Worm (Caenorhabditis elegans) whole organism, young adult: Measurements from ENCODE around the gene ipla-7.
"Not testable (repeated sequence)": the region's sequence is repeated elsewhere in the genome, so short reads cannot be mapped to it uniquely, and the experiment has no call there.

ENCODE experiments used
- B0261.1 ChIP-seq: sonication (generic microtip); optimal IDR thresholded peaks from 2 replicates; lab custom pipeline; 2016; ENCODE audit warnings: mild to moderate bottlenecking, missing genetic modification characterization, moderate library complexity, missing compliant biosample characterization
- F10E7.11 ChIP-seq: sonication (generic microtip); optimal IDR thresholded peaks from 2 replicates; lab custom pipeline; 2017; ENCODE audit warnings: mild to moderate bottlenecking, missing genetic modification characterization, moderate library complexity, missing compliant biosample characterization
- F22D6.2 ChIP-seq: sonication (generic microtip); optimal IDR thresholded peaks from 2 replicates; lab custom pipeline; 2016; ENCODE audit warnings: mild to moderate bottlenecking, missing genetic modification characterization, missing compliant biosample characterization
- F33H1.4 ChIP-seq: fragments of 200-800 bp; sonication (Bioruptor generic); IDR thresholded peaks from 2 replicates; pipeline ENCODE4 v1.3.6; 2022; ENCODE audit warnings: missing genetic modification reagents, missing genetic modification characterization, missing compliant biosample characterization
- F37B4.10 ChIP-seq: fragments of 200-800 bp; sonication (Bioruptor generic); IDR thresholded peaks from 2 replicates; pipeline ENCODE4 v1.3.6; 2022; ENCODE audit warnings: missing genetic modification characterization, missing compliant biosample characterization
- Y53F4B.3 ChIP-seq: fragments of 200-800 bp; sonication (Bioruptor generic); IDR thresholded peaks from 2 replicates; pipeline ENCODE4 v1.3.6; 2022; ENCODE audit warnings: missing genetic modification reagents, missing genetic modification characterization, missing compliant biosample characterization
- Y53G8AR.9 ChIP-seq: fragments of 200-800 bp; sonication (Bioruptor generic); conservative IDR thresholded peaks from 2 replicates; pipeline ENCODE4 v1.3.6; 2022; ENCODE audit warnings: missing genetic modification reagents, missing genetic modification characterization, missing compliant biosample characterization
- ZK185.1 ChIP-seq: sonication (generic microtip); optimal IDR thresholded peaks from 2 replicates; lab custom pipeline; 2016; ENCODE audit warnings: mild to moderate bottlenecking, missing genetic modification characterization, missing compliant biosample characterization; ENCODE audit not compliant: poor library complexity, severe bottlenecking
- akir-1 ChIP-seq: fragments of 200-800 bp; sonication (Bioruptor generic); optimal IDR thresholded peaks from 2 replicates; lab custom pipeline; 2018; ENCODE audit warnings: mild to moderate bottlenecking, missing genetic modification characterization, moderate library complexity, missing compliant biosample characterization
- aptf-3 ChIP-seq: fragments of 200-800 bp; sonication (Bioruptor generic); IDR thresholded peaks from 2 replicates; pipeline ENCODE4 v1.3.6; 2022; ENCODE audit warnings: missing genetic modification characterization, missing compliant biosample characterization
- bed-2 ChIP-seq: fragments of 200-800 bp; sonication (Bioruptor generic); IDR thresholded peaks from 2 replicates; pipeline ENCODE4 v1.3.6; 2022; ENCODE audit warnings: missing genetic modification reagents, missing genetic modification characterization, missing compliant biosample characterization
- cebp-1 ChIP-seq, 2 experiments: fragments of 200-800 bp in 1 of 2; sonication (Bioruptor generic) in 1 of 2; sonication (generic microtip) in 1 of 2; IDR thresholded peaks in 1 of 2; optimal IDR thresholded peaks in 1 of 2; 2 replicates each; pipeline versions ENCODE4 v1.3.6 to Lab custom; 2017 to 2022; ENCODE audit warnings: missing compliant biosample characterization in 2 of 2, missing genetic modification characterization in 2 of 2, mild to moderate bottlenecking in 1 of 2, missing genetic modification reagents in 1 of 2, moderate library complexity in 1 of 2
- ceh-100 ChIP-seq: fragments of 200-800 bp; sonication (Bioruptor generic); IDR thresholded peaks from 2 replicates; pipeline ENCODE4 v1.3.6; 2022; ENCODE audit warnings: missing genetic modification reagents, missing genetic modification characterization, missing compliant biosample characterization
- die-1 ChIP-seq: sonication (generic microtip); optimal IDR thresholded peaks from 2 replicates; lab custom pipeline; 2016; ENCODE audit warnings: missing genotype, mild to moderate bottlenecking, missing genetic modification characterization, missing compliant biosample characterization
- egrh-3 ChIP-seq: fragments of 200-800 bp; sonication (Bioruptor generic); IDR thresholded peaks from 2 replicates; pipeline ENCODE4 v1.3.6; 2022; ENCODE audit warnings: missing genetic modification reagents, missing genetic modification characterization, missing compliant biosample characterization
- ekl-4 ChIP-seq: fragments of 200-800 bp; sonication (Bioruptor generic); IDR thresholded peaks from 2 replicates; pipeline ENCODE4 v1.3.6; 2022; ENCODE audit warnings: missing genetic modification reagents, missing genetic modification characterization, missing compliant biosample characterization
- hmg-1.2 ChIP-seq: fragments of 200-800 bp; sonication (Bioruptor generic); IDR thresholded peaks from 2 replicates; pipeline ENCODE4 v1.3.6; 2022; ENCODE audit warnings: missing genetic modification reagents, missing genetic modification characterization, missing compliant biosample characterization
- hsf-1 ChIP-seq: fragments of 200-800 bp; sonication (Bioruptor generic); IDR thresholded peaks from 2 replicates; pipeline ENCODE4 v1.3.6; 2022; ENCODE audit warnings: missing genetic modification reagents, missing genetic modification characterization, missing compliant biosample characterization
- lag-1 ChIP-seq: fragments of 200-800 bp; sonication (Bioruptor generic); IDR thresholded peaks from 2 replicates; pipeline ENCODE4 v1.3.6; 2022; ENCODE audit warnings: missing genetic modification reagents, missing genetic modification characterization, missing compliant biosample characterization
- let-526 ChIP-seq: fragments of 200-800 bp; sonication (Bioruptor generic); IDR thresholded peaks from 2 replicates; pipeline ENCODE4 v1.3.6; 2022; ENCODE audit warnings: missing genetic modification reagents, missing genetic modification characterization, missing compliant biosample characterization
- lin-26 ChIP-seq: fragments of 200-800 bp; sonication (Bioruptor generic); IDR thresholded peaks from 2 replicates; pipeline ENCODE4 v1.3.6; 2022; ENCODE audit warnings: missing genetic modification reagents, missing genetic modification characterization, missing compliant biosample characterization
- lir-1 ChIP-seq: fragments of 200-800 bp; sonication (Bioruptor generic); conservative IDR thresholded peaks from 2 replicates; pipeline ENCODE4 v1.3.6; 2022; ENCODE audit warnings: missing genetic modification reagents, missing genetic modification characterization, missing compliant biosample characterization
- lsy-27 ChIP-seq: sonication (generic microtip); optimal IDR thresholded peaks from 2 replicates; lab custom pipeline; 2017; ENCODE audit warnings: missing genetic modification characterization, mild to moderate bottlenecking, missing compliant biosample characterization, antibody characterized with exemption, missing genotype, borderline replicate concordance; ENCODE audit not compliant: insufficient read depth
- madf-10 ChIP-seq: sonication (generic microtip); optimal IDR thresholded peaks from 2 replicates; lab custom pipeline; 2016; ENCODE audit warnings: mild to moderate bottlenecking, missing genetic modification characterization, missing compliant biosample characterization
- madf-6 ChIP-seq: fragments of 200-800 bp; sonication (Bioruptor generic); IDR thresholded peaks from 2 replicates; pipeline ENCODE4 v1.3.6; 2022; ENCODE audit warnings: missing genetic modification reagents, missing genetic modification characterization, missing compliant biosample characterization
- madf-8 ChIP-seq: fragments of 200-800 bp; sonication (Bioruptor generic); conservative IDR thresholded peaks from 2 replicates; pipeline ENCODE4 v1.3.6; 2022; ENCODE audit warnings: missing genetic modification reagents, missing genetic modification characterization, missing compliant biosample characterization
- mes-4 ChIP-seq: sonication (generic microtip); optimal IDR thresholded peaks from 2 replicates; lab custom pipeline; 2016; ENCODE audit warnings: missing genotype, missing genetic modification characterization, missing compliant biosample characterization
- mxl-1 ChIP-seq: sonication (generic microtip); optimal IDR thresholded peaks from 2 replicates; lab custom pipeline; 2016; ENCODE audit warnings: missing genetic modification characterization, missing compliant biosample characterization
- nfya-1 ChIP-seq: sonication (generic microtip); optimal IDR thresholded peaks from 2 replicates; lab custom pipeline; 2017; ENCODE audit warnings: antibody characterized with exemption, missing compliant biosample characterization, missing genetic modification characterization, borderline replicate concordance; ENCODE audit not compliant: insufficient read depth
- nhr-120 ChIP-seq: fragments of 200-800 bp; sonication (Bioruptor generic); IDR thresholded peaks from 2 replicates; pipeline ENCODE4 v1.3.6; 2022; ENCODE audit warnings: missing genetic modification characterization, missing compliant biosample characterization
- pha-4 ChIP-seq: fragments of 150-350 bp; sonication (generic microtip); optimal IDR thresholded peaks from 2 replicates; lab custom pipeline; 2014; ENCODE audit warnings: missing biosample characterization, missing genetic modification reagents, missing genetic modification characterization
- somi-1 ChIP-seq: fragments of 200-800 bp; sonication (Bioruptor generic); optimal IDR thresholded peaks from 2 replicates; lab custom pipeline; 2018; ENCODE audit warnings: mild to moderate bottlenecking, missing genetic modification characterization, missing compliant biosample characterization
- tbp1 ChIP-seq: fragments of 200-800 bp; sonication (Bioruptor generic); optimal IDR thresholded peaks from 2 replicates; lab custom pipeline; 2018; ENCODE audit warnings: mild to moderate bottlenecking, missing genetic modification characterization, missing compliant biosample characterization
- tlf-1 ChIP-seq: fragments of 200-800 bp; sonication (Bioruptor generic); optimal IDR thresholded peaks from 2 replicates; lab custom pipeline; 2018; ENCODE audit warnings: mild to moderate bottlenecking, missing genetic modification characterization, missing compliant biosample characterization
- unc-62 ChIP-seq: fragments of 150-350 bp; optimal IDR thresholded peaks from 2 replicates; lab custom pipeline; 2014; ENCODE audit warnings: missing biosample characterization, missing genetic modification reagents, missing genetic modification characterization
- ztf-22 ChIP-seq: fragments of 200-800 bp; sonication (Bioruptor generic); optimal IDR thresholded peaks from 2 replicates; lab custom pipeline; 2018; ENCODE audit warnings: mild to moderate bottlenecking, missing genetic modification characterization, moderate library complexity, missing compliant biosample characterization

Gene ipla-7

DNA sequence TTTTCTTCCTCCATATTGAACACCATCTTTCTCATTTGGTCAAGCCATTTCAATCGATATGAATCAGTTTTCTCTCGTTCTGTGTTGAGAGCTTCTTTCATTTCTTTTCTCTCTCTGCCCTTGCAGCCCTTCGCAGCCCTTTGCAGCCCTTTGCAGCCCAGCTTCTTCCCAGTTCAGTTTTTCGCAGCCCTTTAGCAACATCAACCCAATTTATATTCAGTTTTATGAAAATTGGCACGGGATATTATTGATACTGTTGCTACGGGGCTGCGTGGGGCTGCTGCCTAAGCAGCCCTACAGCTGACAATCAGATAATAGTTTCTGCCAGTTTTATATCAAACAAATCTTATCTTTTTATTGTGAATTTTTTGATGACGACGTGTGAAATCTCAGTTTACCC lies 25.7 kb downstream of the ipla-7 start, which contains the start of gene F44D12.10:
F44D12.10 (minus strand) TSS at position 101 of the 400 bp plus-strand sequence.
- TF ChIP-seq unc-62 (GFP tag; lab: Kevin White, UChicago) = no peak
- TF ChIP-seq F33H1.4 (GFP tag; lab: Robert Waterston, UW) = no peak
- TF ChIP-seq F22D6.2 (tag; lab: Kevin White, UChicago) = no peak
- no peak for TF ChIP-seq aptf-3 (GFP tag; lab: Robert Waterston, UW)
- no peak for TF ChIP-seq lin-26 (GFP tag; lab: Robert Waterston, UW)
- TF ChIP-seq egrh-3 (GFP tag; lab: Robert Waterston, UW) = no peak
- TF ChIP-seq pha-4 = no peak
- no peak for TF ChIP-seq F37B4.10
- no peak for TF ChIP-seq Y53F4B.3 (GFP tag; lab: Robert Waterston, UW)
- no peak for TF ChIP-seq bed-2 (GFP tag; lab: Robert Waterston, UW)
- no peak for TF ChIP-seq hmg-1.2
- no peak for TF ChIP-seq F10E7.11 (tag; lab: Kevin White, UChicago)
- no peak for TF ChIP-seq madf-8 (GFP tag; lab: Robert Waterston, UW)
- TF ChIP-seq tlf-1 = no peak
- no peak for TF ChIP-seq ekl-4 (GFP tag; lab: Robert Waterston, UW)
- no peak for TF ChIP-seq hsf-1 (GFP tag; lab: Robert Waterston, UW)
- TF ChIP-seq mes-4 (tag; lab: Kevin White, UChicago) = no peak
- no peak for TF ChIP-seq ZK185.1 (tag; lab: Kevin White, UChicago)
- TF ChIP-seq let-526 (GFP tag; lab: Robert Waterston, UW) = no peak
- TF ChIP-seq akir-1 (GFP tag; lab: Kevin White, UChicago) = no peak

DNA sequence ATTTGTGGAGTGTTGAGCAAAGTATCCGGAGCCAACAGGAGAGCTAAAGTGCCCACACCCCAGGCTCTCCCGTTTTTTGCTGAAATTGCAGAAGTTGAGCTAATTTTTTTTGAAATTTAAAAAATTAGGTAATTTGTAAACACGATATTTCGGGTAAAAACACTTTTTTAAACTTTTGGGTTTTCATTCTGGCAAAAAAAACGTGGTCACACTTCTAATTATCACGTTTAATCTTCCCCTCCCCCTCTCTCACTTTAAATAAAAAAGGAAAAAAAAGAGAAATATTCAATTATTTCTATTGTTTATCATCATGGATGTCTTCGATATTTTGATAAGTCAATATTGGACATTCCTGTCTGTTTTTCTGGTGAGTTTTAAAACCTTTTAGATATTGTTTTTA lies 29.6 kb downstream of the ipla-7 start, which contains the start of gene F44D12.6:
F44D12.6 (plus strand) TSS at position 301 of the 400 bp plus-strand sequence.
- no peak for TF ChIP-seq lag-1 (GFP tag; lab: Robert Waterston, UW)
- TF ChIP-seq mes-4 (tag; lab: Kevin White, UChicago) = no peak
- no peak for TF ChIP-seq ztf-22 (GFP tag; lab: Kevin White, UChicago)
- TF ChIP-seq somi-1 = no peak
- TF ChIP-seq ceh-100 = no peak
- TF ChIP-seq die-1 = no peak
- TF ChIP-seq madf-10 (tag; lab: Kevin White, UChicago) = no peak
- no peak for TF ChIP-seq lir-1 (GFP tag; lab: Robert Waterston, UW)
- no peak for TF ChIP-seq mxl-1 (tag; lab: Kevin White, UChicago)
- no peak for TF ChIP-seq lsy-27 (tag; lab: Kevin White, UChicago)
- no peak for TF ChIP-seq Y53G8AR.9 (GFP tag; lab: Robert Waterston, UW)
- no peak for TF ChIP-seq nfya-1

- not testable (repeated sequence) for TF ChIP-seq cebp-1 (GFP tag; IDR thresholded peaks at IDR 0.05; lab: Robert Waterston, UW); cebp-1 (tag; optimal IDR thresholded peaks at IDR 0.05; lab: Kevin White, UChicago); tbp1 (GFP tag; lab: Kevin White, UChicago); B0261.1 (tag; lab: Kevin White, UChicago)
Observed at ce11 chrIV:10028779-10029178, 33.9 kb downstream of the ipla-7 start, which contains the start of the genes F44D12.16 and msd-2. Gene F44D12.16 (plus strand): TSS chrIV:10029079. Gene msd-2 (plus strand): TSS chrIV:10029083.

DNA sequence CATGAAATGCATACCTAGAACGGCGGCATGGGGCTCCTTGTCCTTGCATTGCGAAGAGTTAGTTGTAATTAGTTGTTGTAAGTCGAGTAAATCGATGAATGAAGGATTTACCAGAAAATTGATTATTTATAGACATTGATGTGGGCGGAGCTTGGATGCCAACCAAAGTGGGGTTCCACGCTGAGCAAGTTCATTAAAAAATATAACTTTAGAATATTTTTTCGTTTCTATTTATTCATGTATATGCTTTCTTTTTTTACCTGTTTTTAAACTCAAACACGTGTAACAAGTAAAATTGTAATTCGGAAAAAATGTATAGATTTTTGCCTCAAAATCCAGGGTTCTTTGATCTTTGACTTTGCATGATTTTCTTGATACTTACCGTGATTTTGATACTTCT lies 35.1 kb downstream of the ipla-7 start, which contains the start of gene gipc-2:
gipc-2 (minus strand) TSS at position 101 of the 400 bp plus-strand sequence.
- no peak for TF ChIP-seq madf-6 (GFP tag; lab: Robert Waterston, UW)
- TF ChIP-seq B0261.1 (tag; lab: Kevin White, UChicago) = no peak
- no peak for TF ChIP-seq lsy-27 (tag; lab: Kevin White, UChicago)
- no peak for TF ChIP-seq nhr-120
